Fruit fly (Drosophila melanogaster) whole organism, wandering third instar larva: ENCODE results near the gene His3.3B.
A peak's percentile ranks its signal among the peaks of the same experiment; 100 is the strongest.

Experiments used
- Abd-B ChIP-seq: fragments of >200 bp; optimal IDR thresholded peaks from 2 replicates; lab custom pipeline; 2017; ENCODE audit warnings: missing biosample characterization, missing genetic modification characterization
- CG32264 ChIP-seq: fragments of 200-800 bp; sonication (Bioruptor generic); optimal IDR thresholded peaks from 2 replicates; lab custom pipeline; 2016; ENCODE audit warnings: missing biosample characterization, missing genetic modification characterization
- CG9705 ChIP-seq: fragments of 200-800 bp; sonication (Bioruptor generic); optimal IDR thresholded peaks from 2 replicates; lab custom pipeline; 2018; ENCODE audit warnings: missing biosample characterization, mild to moderate bottlenecking, missing genetic modification characterization
- CrebA ChIP-seq: fragments of 200-800 bp; sonication (Bioruptor generic); optimal IDR thresholded peaks from 2 replicates; lab custom pipeline; 2016; ENCODE audit warnings: missing biosample characterization, mild to moderate bottlenecking, missing genetic modification characterization, borderline replicate concordance
- Dfd ChIP-seq: fragments of >200 bp; optimal IDR thresholded peaks from 2 replicates; lab custom pipeline; 2017; ENCODE audit warnings: missing biosample characterization, missing genetic modification characterization
- Dif ChIP-seq: fragments of 200-275, 200-300 bp; sonication (Bioruptor generic); optimal IDR thresholded peaks from 2 replicates; lab custom pipeline; 2018; ENCODE audit warnings: missing biosample characterization, missing genetic modification characterization; ENCODE audit not compliant: partially characterized antibody
- GATAd ChIP-seq: sonication (Bioruptor generic); optimal IDR thresholded peaks from 2 replicates; lab custom pipeline; 2016; ENCODE audit warnings: missing biosample characterization, missing genetic modification characterization
- HLH106 ChIP-seq: fragments of 200-800 bp; optimal IDR thresholded peaks from 3 replicates; lab custom pipeline; 2019; ENCODE audit warnings: missing biosample characterization, mild to moderate bottlenecking, missing genetic modification characterization, moderate library complexity
- Hnf4 ChIP-seq: fragments of 200-800 bp; sonication (Bioruptor generic); optimal IDR thresholded peaks from 2 replicates; lab custom pipeline; 2016; ENCODE audit warnings: missing biosample characterization, mild to moderate bottlenecking, missing genetic modification characterization
- Hr78 ChIP-seq: fragments of >200 bp; optimal IDR thresholded peaks from 2 replicates; lab custom pipeline; 2017; ENCODE audit warnings: missing biosample characterization, missing genetic modification characterization
- Hr83 ChIP-seq: fragments of 200-300 bp; sonication (Bioruptor generic); optimal IDR thresholded peaks from 2 replicates; lab custom pipeline; 2016; ENCODE audit warnings: missing biosample characterization, mild to moderate bottlenecking, missing genetic modification characterization, moderate library complexity; ENCODE audit not compliant: poor library complexity, severe bottlenecking
- Jra ChIP-seq: sonication (Bioruptor generic); optimal IDR thresholded peaks from 2 replicates; lab custom pipeline; 2016; ENCODE audit warnings: missing biosample characterization, missing genetic modification characterization
- Mio ChIP-seq: sonication (Bioruptor generic); optimal IDR thresholded peaks from 2 replicates; lab custom pipeline; 2016; ENCODE audit warnings: missing biosample characterization, missing genetic modification characterization
- Myc ChIP-seq: fragments of >200 bp; optimal IDR thresholded peaks from 2 replicates; lab custom pipeline; 2017
- N ChIP-seq: fragments of >200 bp; optimal IDR thresholded peaks from 2 replicates; lab custom pipeline; 2018; ENCODE audit warnings: missing biosample characterization, missing external identifiers, missing genetic modification characterization
- OdsH ChIP-seq: fragments of 200-800 bp; sonication (Bioruptor generic); optimal IDR thresholded peaks from 2 replicates; lab custom pipeline; 2016; ENCODE audit warnings: missing biosample characterization, mild to moderate bottlenecking, missing genetic modification characterization
- Rel ChIP-seq, 2 experiments: fragments of 200-800 bp; sonication (Bioruptor generic) in 1 of 2; optimal IDR thresholded peaks; 2 replicates in 1 of 2; 3 replicates in 1 of 2; lab custom pipeline; 2016 to 2019; ENCODE audit warnings: mild to moderate bottlenecking in 2 of 2, missing biosample characterization in 2 of 2, missing genetic modification characterization in 2 of 2, moderate library complexity in 1 of 2
- Sp1 ChIP-seq: fragments of 200-800 bp; sonication (Bioruptor generic); optimal IDR thresholded peaks from 3 replicates; lab custom pipeline; 2019; ENCODE audit warnings: missing biosample characterization, mild to moderate bottlenecking, missing genetic modification characterization, moderate library complexity
- Vsx2 ChIP-seq: fragments of 200-300, 225-300 bp; sonication (Bioruptor generic); optimal IDR thresholded peaks from 2 replicates; lab custom pipeline; 2018; ENCODE audit warnings: missing biosample characterization, missing genetic modification characterization; ENCODE audit not compliant: partially characterized antibody
- br ChIP-seq: fragments of 200-800 bp; sonication (Bioruptor generic); optimal IDR thresholded peaks from 2 replicates; lab custom pipeline; 2016; ENCODE audit warnings: missing biosample characterization, missing genetic modification characterization
- brk ChIP-seq: fragments of 200-800 bp; sonication (Bioruptor generic); optimal IDR thresholded peaks from 2 replicates; lab custom pipeline; 2016; ENCODE audit warnings: missing biosample characterization, mild to moderate bottlenecking, missing genetic modification characterization
- dl ChIP-seq, 2 experiments: fragments of 175-275, 200-275 bp in 1 of 2; fragments of 200-275 bp in 1 of 2; sonication (Bioruptor generic); optimal IDR thresholded peaks; lab custom pipeline; 2018; ENCODE audit warnings: mild to moderate bottlenecking in 2 of 2, missing biosample characterization in 2 of 2, missing genetic modification characterization in 2 of 2, moderate library complexity in 2 of 2; ENCODE audit not compliant: partially characterized antibody in 2 of 2, insufficient read depth in 1 of 2
- dmrt93B ChIP-seq: fragments of 200-800 bp; sonication (Bioruptor generic); optimal IDR thresholded peaks from 2 replicates; lab custom pipeline; 2018; ENCODE audit warnings: missing biosample characterization, mild to moderate bottlenecking, missing genetic modification characterization
- dsf ChIP-seq: sonication (Bioruptor generic); optimal IDR thresholded peaks from 2 replicates; lab custom pipeline; 2016; ENCODE audit warnings: missing biosample characterization, missing genetic modification characterization, borderline replicate concordance
- ey ChIP-seq: fragments of 200-800 bp; sonication (Bioruptor generic); optimal IDR thresholded peaks from 2 replicates; lab custom pipeline; 2016; ENCODE audit warnings: missing biosample characterization, missing genetic modification characterization
- foxo ChIP-seq, 2 experiments: fragments of 200-800 bp; sonication (Bioruptor generic); optimal IDR thresholded peaks; 2 replicates in 1 of 2; 3 replicates in 1 of 2; lab custom pipeline; 2016 to 2017; ENCODE audit warnings: missing biosample characterization in 2 of 2, missing genetic modification characterization in 2 of 2
- fru ChIP-seq: fragments of 200-800 bp; sonication (Bioruptor generic); optimal IDR thresholded peaks from 3 replicates; lab custom pipeline; 2016; ENCODE audit warnings: missing biosample characterization, mild to moderate bottlenecking, missing genetic modification characterization
- h ChIP-seq: fragments of 200-800 bp; sonication (Bioruptor generic); optimal IDR thresholded peaks from 3 replicates; lab custom pipeline; 2016; ENCODE audit warnings: missing biosample characterization, mild to moderate bottlenecking, missing genetic modification characterization
- jim ChIP-seq: fragments of 175-275, 200-325 bp; sonication (Bioruptor generic); optimal IDR thresholded peaks from 2 replicates; lab custom pipeline; 2016; ENCODE audit warnings: missing biosample characterization, mild to moderate bottlenecking, missing genetic modification characterization
- lola ChIP-seq: fragments of >200 bp; optimal IDR thresholded peaks from 2 replicates; lab custom pipeline; 2017; ENCODE audit warnings: missing biosample characterization, missing genetic modification characterization
- pan ChIP-seq: fragments of >200 bp; optimal IDR thresholded peaks from 2 replicates; lab custom pipeline; 2017
- psq ChIP-seq: fragments of 200-800 bp; sonication (Bioruptor generic); optimal IDR thresholded peaks from 3 replicates; lab custom pipeline; 2017; ENCODE audit warnings: missing biosample characterization, mild to moderate bottlenecking, missing genetic modification characterization, moderate library complexity
- rgr ChIP-seq: fragments of 200-800 bp; sonication (Bioruptor generic); optimal IDR thresholded peaks from 3 replicates; lab custom pipeline; 2016; ENCODE audit warnings: missing biosample characterization, mild to moderate bottlenecking, missing genetic modification characterization
- sage ChIP-seq: fragments of 200-800 bp; sonication (Bioruptor generic); optimal IDR thresholded peaks from 2 replicates; lab custom pipeline; 2016; ENCODE audit warnings: missing biosample characterization, mild to moderate bottlenecking, missing genetic modification characterization
- sv ChIP-seq: fragments of 200-800 bp; sonication (Bioruptor generic); optimal IDR thresholded peaks from 3 replicates; lab custom pipeline; 2016; ENCODE audit warnings: missing biosample characterization, missing genetic modification characterization
- tai ChIP-seq: sonication (Bioruptor generic); optimal IDR thresholded peaks from 2 replicates; lab custom pipeline; 2016; ENCODE audit warnings: missing biosample characterization, missing genetic modification characterization
- usp ChIP-seq: fragments of >200 bp; optimal IDR thresholded peaks from 2 replicates; lab custom pipeline; 2017; ENCODE audit warnings: missing biosample characterization, missing genetic modification characterization
- woc ChIP-seq: sonication (Bioruptor generic); optimal IDR thresholded peaks from 2 replicates; lab custom pipeline; 2016; ENCODE audit warnings: missing biosample characterization, mild to moderate bottlenecking, missing genetic modification characterization

His3.3B gene

dm6 chrX:9158366-9158765 lies 1.9 kb upstream of the His3.3B start, which contains the start of the genes Ost48 and Dlip1:
Gene Ost48 (minus strand): TSS chrX:9158515.
Gene Dlip1 (plus strand): TSS chrX:9158622.
- no peak for TF ChIP-seq Rel (GFP tag; optimal IDR thresholded peaks at IDR 0.05; lab: Kevin White, UChicago)
- TF ChIP-seq Rel (tag; optimal IDR thresholded peaks at IDR 0.05; lab: Kevin White, UChicago), result peak; percentile 3
- no peak for TF ChIP-seq Hr78 (GFP tag; lab: Kevin White, UChicago)

dm6 chrX:9155715-9156387 lies 618 bp downstream of the His3.3B start:
- TF ChIP-seq Dif (GFP tag; lab: Kevin White, UChicago) (no peak), h (peak; percentile 23), Hr83 (GFP tag; lab: Kevin White, UChicago) (peak; percentile 3), Myc (lab: Kevin White, UChicago) (no peak), br (GFP tag; lab: Kevin White, UChicago) (peak; percentile 17), Mio (GFP tag; lab: Kevin White, UChicago) (no peak), HLH106 (peak; percentile 18), Hnf4 (GFP tag; lab: Kevin White, UChicago) (no peak), brk (peak; percentile 8), woc (GFP tag; lab: Kevin White, UChicago) (no peak), pan (lab: Kevin White, UChicago) (no peak), Abd-B (GFP tag; lab: Kevin White, UChicago) (no peak), fru (GFP tag; lab: Kevin White, UChicago) (no peak), Jra (GFP tag; lab: Kevin White, UChicago) (no peak), CrebA (GFP tag; lab: Kevin White, UChicago) (no peak), N (GFP tag; lab: Kevin White, UChicago) (no peak), Hr78 (GFP tag; lab: Kevin White, UChicago) (no peak), CG9705 (GFP tag; lab: Kevin White, UChicago) (no peak), jim (GFP tag; lab: Kevin White, UChicago) (no peak), foxo (GFP tag; optimal IDR thresholded peaks at IDR 0.05; lab: Kevin White, UChicago) (no peak), psq (GFP tag; lab: Kevin White, UChicago) (peak; percentile 67), ey (GFP tag; lab: Kevin White, UChicago) (no peak), usp (GFP tag; lab: Kevin White, UChicago) (no peak), Rel (GFP tag; optimal IDR thresholded peaks at IDR 0.05; lab: Kevin White, UChicago) (peak; percentile 34), Rel (tag; optimal IDR thresholded peaks at IDR 0.05; lab: Kevin White, UChicago) (peak; percentile 32), lola (GFP tag; lab: Kevin White, UChicago) (no peak), dsf (GFP tag; lab: Kevin White, UChicago) (no peak), OdsH (GFP tag; lab: Kevin White, UChicago) (no peak), sv (GFP tag; lab: Kevin White, UChicago) (no peak), rgr (no peak), dl (GFP tag; optimal IDR thresholded peaks at IDR 0.05; lab: Kevin White, UChicago; ENCODE audit: insufficient read depth in 1 of 2, partially characterized antibody in 2 of 2) (no peak), dmrt93B (no peak), CG32264 (GFP tag; lab: Kevin White, UChicago) (no peak), tai (GFP tag; lab: Kevin White, UChicago) (no peak), Dfd (GFP tag; lab: Kevin White, UChicago) (no peak), Vsx2 (no peak), GATAd (no peak), Sp1 (GFP tag; lab: Kevin White, UChicago) (peak; percentile 32), sage (peak; percentile 8)
- TF ChIP-seq, all 38 proteins: peak for 9
